Fruit fly (Drosophila melanogaster): ENCODE results near the gene Ranbp21.

DNA sequence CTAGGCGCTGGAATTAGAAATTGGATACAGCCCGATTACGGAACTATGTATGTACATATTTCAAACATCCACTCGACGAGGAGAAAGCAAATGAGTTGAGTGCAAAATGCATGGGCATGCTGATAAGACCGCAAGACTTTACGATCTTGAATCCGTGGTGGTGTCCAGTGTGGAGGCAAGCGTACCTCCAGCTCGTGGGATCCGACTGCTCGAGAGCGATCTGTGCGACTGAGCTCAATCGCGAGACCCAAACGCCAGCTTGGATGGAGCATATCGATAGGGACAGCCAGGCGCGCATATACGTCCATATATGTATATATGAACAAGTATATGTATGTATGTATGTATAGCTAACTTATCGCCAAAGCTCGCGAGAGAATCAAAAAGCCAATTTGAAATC lies 23.6 kb upstream of the Ranbp21 start, which contains the start of gene et:
- TF ChIP-seq usp (GFP tag; optimal IDR thresholded peaks at IDR 0.05): no peak
- no peak for TF ChIP-seq Dll (optimal IDR thresholded peaks at IDR 0.05)
- TF ChIP-seq psq (optimal IDR thresholded peaks at IDR 0.05): no peak
- no peak for TF ChIP-seq CG8478 (optimal IDR thresholded peaks at IDR 0.05)
